Worm (Caenorhabditis elegans) whole organism, late embryonic: ENCODE measurements around the gene F59B2.8.

Experiments
- C08G9.2 ChIP-seq: sonication (generic microtip); optimal IDR thresholded peaks from 2 replicates; lab custom pipeline; 2016; ENCODE audit warnings: mild to moderate bottlenecking, missing genetic modification characterization, moderate library complexity, missing compliant biosample characterization
- K09A11.1 ChIP-seq: sonication (generic microtip); optimal IDR thresholded peaks from 2 replicates; lab custom pipeline; 2017; ENCODE audit warnings: antibody characterized with exemption, mild to moderate bottlenecking, missing genetic modification characterization, missing compliant biosample characterization; ENCODE audit not compliant: insufficient read depth
- Y22D7AL.16 ChIP-seq: sonication (generic microtip); optimal IDR thresholded peaks from 2 replicates; lab custom pipeline; 2016; ENCODE audit warnings: missing genetic modification characterization, missing compliant biosample characterization
- ceh-14 ChIP-seq: sonication (generic microtip); optimal IDR thresholded peaks from 2 replicates; lab custom pipeline; 2016; ENCODE audit warnings: missing genotype, missing genetic modification characterization, missing compliant biosample characterization
- ceh-19 ChIP-seq: fragments of 200-800 bp; sonication (Bioruptor generic); optimal IDR thresholded peaks from 2 replicates; lab custom pipeline; 2018; ENCODE audit warnings: mild to moderate bottlenecking, missing genetic modification characterization, missing compliant biosample characterization
- ceh-22 ChIP-seq: sonication (generic microtip); optimal IDR thresholded peaks from 2 replicates; lab custom pipeline; 2017; ENCODE audit warnings: missing biosample characterization, missing genetic modification characterization
- ceh-24 ChIP-seq: sonication (generic microtip); optimal IDR thresholded peaks from 2 replicates; lab custom pipeline; 2016; ENCODE audit warnings: mild to moderate bottlenecking, missing genetic modification characterization, missing compliant biosample characterization
- ceh-31 ChIP-seq: sonication (generic microtip); optimal IDR thresholded peaks from 2 replicates; lab custom pipeline; 2016; ENCODE audit warnings: missing genetic modification characterization, missing compliant biosample characterization
- ceh-34 ChIP-seq: sonication (generic microtip); optimal IDR thresholded peaks from 2 replicates; lab custom pipeline; 2016; ENCODE audit warnings: mild to moderate bottlenecking, missing genetic modification characterization, missing compliant biosample characterization
- ceh-45 ChIP-seq: fragments of 200-800 bp; sonication (Bioruptor generic); IDR thresholded peaks from 2 replicates; pipeline ENCODE4 v1.3.6; 2022; ENCODE audit warnings: missing genetic modification reagents, missing genetic modification characterization, missing compliant biosample characterization
- che-1 ChIP-seq: sonication (generic microtip); optimal IDR thresholded peaks from 2 replicates; lab custom pipeline; 2016; ENCODE audit warnings: mild to moderate bottlenecking, missing genetic modification characterization, missing compliant biosample characterization
- dmd-4 ChIP-seq: sonication (generic microtip); optimal IDR thresholded peaks from 2 replicates; lab custom pipeline; 2016; ENCODE audit warnings: borderline replicate concordance, missing genetic modification characterization, missing compliant biosample characterization
- elt-2 ChIP-seq: sonication (generic microtip); optimal IDR thresholded peaks from 2 replicates; lab custom pipeline; 2016; ENCODE audit warnings: missing genetic modification reagents, missing genetic modification characterization, missing compliant biosample characterization
- fax-1 ChIP-seq: sonication (generic microtip); optimal IDR thresholded peaks from 2 replicates; lab custom pipeline; 2016; ENCODE audit warnings: missing genotype, missing genetic modification characterization, missing compliant biosample characterization
- fkh-6 ChIP-seq: sonication (generic microtip); optimal IDR thresholded peaks from 2 replicates; lab custom pipeline; 2016; ENCODE audit warnings: missing genetic modification characterization, missing compliant biosample characterization
- hlh-13 ChIP-seq: fragments of 200-800 bp; sonication (Bioruptor generic); optimal IDR thresholded peaks from 2 replicates; lab custom pipeline; 2018; ENCODE audit warnings: mild to moderate bottlenecking, missing genetic modification characterization, missing compliant biosample characterization
- hlh-15 ChIP-seq: sonication (generic microtip); optimal IDR thresholded peaks from 2 replicates; lab custom pipeline; 2016; ENCODE audit warnings: missing genetic modification characterization, missing compliant biosample characterization
- hlh-30 ChIP-seq: sonication (generic microtip); optimal IDR thresholded peaks from 2 replicates; lab custom pipeline; 2017; ENCODE audit warnings: antibody characterized with exemption, missing genetic modification characterization, missing compliant biosample characterization; ENCODE audit not compliant: insufficient read depth
- lim-6 ChIP-seq: sonication (generic microtip); optimal IDR thresholded peaks from 2 replicates; lab custom pipeline; 2016; ENCODE audit warnings: missing genetic modification characterization, missing compliant biosample characterization
- lin-11 ChIP-seq: fragments of 200-800 bp; sonication (Bioruptor generic); optimal IDR thresholded peaks from 2 replicates; lab custom pipeline; 2018; ENCODE audit warnings: mild to moderate bottlenecking, missing genetic modification characterization, missing compliant biosample characterization
- nfya-1 ChIP-seq: sonication (generic microtip); optimal IDR thresholded peaks from 2 replicates; lab custom pipeline; 2017; ENCODE audit warnings: missing genetic modification characterization, mild to moderate bottlenecking, missing compliant biosample characterization, antibody characterized with exemption, moderate library complexity
- nhr-11 ChIP-seq: fragments of 150-350 bp; optimal IDR thresholded peaks from 2 replicates; lab custom pipeline; 2014; ENCODE audit warnings: missing biosample characterization, missing genetic modification characterization
- npax-4 ChIP-seq: sonication (generic microtip); optimal IDR thresholded peaks from 2 replicates; lab custom pipeline; 2016; ENCODE audit warnings: missing genetic modification characterization, missing compliant biosample characterization
- odd-2 ChIP-seq: sonication (generic microtip); optimal IDR thresholded peaks from 2 replicates; lab custom pipeline; 2017; ENCODE audit warnings: antibody characterized with exemption, mild to moderate bottlenecking, missing genetic modification characterization, missing compliant biosample characterization
- pax-1 ChIP-seq: fragments of 150-350 bp; optimal IDR thresholded peaks from 2 replicates; lab custom pipeline; 2014; ENCODE audit warnings: missing biosample characterization, missing genetic modification characterization
- pha-4 ChIP-seq: fragments of 150-350 bp; optimal IDR thresholded peaks from 2 replicates; lab custom pipeline; 2018; ENCODE audit warnings: missing biosample characterization, missing genetic modification reagents, missing genetic modification characterization
- rnt-1 ChIP-seq: sonication (generic microtip); optimal IDR thresholded peaks from 2 replicates; lab custom pipeline; 2016; ENCODE audit warnings: missing genetic modification characterization, missing compliant biosample characterization
- tbx-2 ChIP-seq: sonication (generic microtip); optimal IDR thresholded peaks from 2 replicates; lab custom pipeline; 2016; ENCODE audit warnings: missing genetic modification characterization, missing compliant biosample characterization
- tbx-7 ChIP-seq: sonication (generic microtip); optimal IDR thresholded peaks from 2 replicates; lab custom pipeline; 2016; ENCODE audit warnings: missing genotype, missing genetic modification characterization, missing compliant biosample characterization
- ttx-3 ChIP-seq: sonication (generic microtip); optimal IDR thresholded peaks from 2 replicates; lab custom pipeline; 2016; ENCODE audit warnings: missing genetic modification reagents, missing genetic modification characterization, missing compliant biosample characterization
- unc-42 ChIP-seq: sonication (generic microtip); optimal IDR thresholded peaks from 2 replicates; lab custom pipeline; 2016; ENCODE audit warnings: missing genotype, missing genetic modification characterization, missing compliant biosample characterization
- unc-55 ChIP-seq: sonication (generic microtip); optimal IDR thresholded peaks from 2 replicates; lab custom pipeline; 2017; ENCODE audit warnings: missing biosample characterization, missing genetic modification reagents, missing genetic modification characterization
- unc-86 ChIP-seq: sonication (generic microtip); optimal IDR thresholded peaks from 2 replicates; lab custom pipeline; 2016; ENCODE audit warnings: missing genetic modification characterization, missing compliant biosample characterization

The F59B2.8 gene

DNA sequence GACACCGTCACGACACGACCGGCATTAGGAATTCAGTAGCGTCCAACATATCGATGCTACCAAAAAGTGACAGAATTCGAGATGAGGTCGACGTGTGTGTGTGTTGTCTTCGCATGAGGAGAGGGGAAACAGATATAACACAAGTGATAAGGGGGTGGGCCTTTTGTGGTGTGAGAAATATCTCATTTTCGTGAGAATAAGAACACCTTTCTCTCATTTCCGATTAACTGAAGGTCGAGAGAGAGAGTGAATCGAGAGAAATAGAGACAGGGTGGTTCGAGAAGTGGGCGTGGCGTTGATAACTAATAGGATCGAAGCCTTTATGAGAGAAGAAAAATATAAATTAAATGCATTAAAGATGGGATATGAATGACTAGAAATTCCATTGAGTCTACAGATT lies 26.9 kb downstream of the F59B2.8 start:
- TF ChIP-seq fkh-6 (tag; lab: Kevin White, UChicago) (no peak), ceh-24 (tag; lab: Kevin White, UChicago) (no peak), pax-1 (tag; lab: Kevin White, UChicago) (no peak), tbx-2 (tag; lab: Kevin White, UChicago) (no peak), ceh-34 (no peak), hlh-13 (GFP tag; lab: Kevin White, UChicago) (no peak)

DNA sequence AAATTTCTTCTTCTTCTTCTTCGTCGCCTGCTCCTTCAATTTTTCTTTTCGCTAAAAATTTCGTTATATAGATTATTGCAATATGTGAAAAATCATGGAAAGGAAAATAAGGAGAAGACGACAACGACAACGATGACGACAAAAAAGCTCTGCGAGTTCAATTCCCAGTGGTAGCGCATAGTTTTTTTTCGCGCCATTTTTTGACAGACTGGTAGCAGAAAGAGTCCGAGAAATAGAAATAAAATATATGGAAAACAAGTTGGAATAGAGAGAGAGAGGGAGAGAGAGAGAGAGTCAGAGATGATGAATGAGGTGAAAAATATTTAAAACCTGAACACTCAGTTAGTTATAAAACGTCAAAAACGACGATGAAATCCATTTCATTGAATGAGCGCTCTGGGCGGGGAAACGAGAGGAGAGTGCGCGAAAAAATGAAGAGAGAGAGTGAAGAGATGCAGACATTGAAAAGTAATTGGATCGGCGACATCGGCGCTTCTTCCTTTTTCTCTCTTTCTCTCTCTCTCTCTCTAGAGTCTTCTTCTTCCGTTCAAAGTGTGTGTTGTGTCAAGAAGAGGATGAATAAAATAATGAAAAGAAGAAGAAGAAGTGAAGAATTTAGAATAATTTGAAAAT lies 28.0 kb downstream of the F59B2.8 start, which contains the start of gene pde-2:
Gene pde-2, minus strand, starts transcription at position 51 of the 633 bp plus-strand sequence.
- TF ChIP-seq ceh-14 (tag; lab: Kevin White, UChicago) (peak; percentile 1), ceh-24 (tag; lab: Kevin White, UChicago) (no peak), ceh-34 (peak; percentile 75), hlh-30 (no peak), lim-6 (no peak), ceh-19 (peak; percentile 12), ceh-31 (peak; percentile 61), unc-42 (tag; lab: Kevin White, UChicago) (peak; percentile 97), nfya-1 (tag; lab: Kevin White, UChicago) (peak; percentile 21), tbx-2 (tag; lab: Kevin White, UChicago) (peak; percentile 17)

DNA sequence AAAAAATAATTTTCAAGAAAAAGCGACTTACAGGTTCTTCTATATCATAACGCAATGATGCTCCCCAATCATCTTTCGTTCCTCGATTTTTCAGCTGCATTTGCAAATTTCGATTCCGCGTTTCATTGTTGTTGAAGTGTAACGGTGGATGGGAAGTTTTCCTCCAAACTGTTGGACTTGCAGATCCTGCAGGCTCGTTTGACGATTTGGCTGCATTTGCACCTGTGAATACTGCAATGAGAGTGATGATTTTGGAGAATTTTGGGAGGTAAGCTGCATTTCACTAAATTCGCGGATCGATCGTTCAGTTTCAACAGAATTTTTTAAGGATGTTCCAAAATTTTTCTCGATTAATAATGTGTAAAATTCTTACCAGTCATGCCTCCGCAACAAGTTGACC lies 29.1 kb downstream of the F59B2.8 start:
- TF ChIP-seq elt-2 = no peak
- no peak for TF ChIP-seq ceh-22 (tag; lab: Kevin White, UChicago)
- TF ChIP-seq tbx-7 (tag; lab: Kevin White, UChicago) = no peak
- TF ChIP-seq Y22D7AL.16 (tag; lab: Kevin White, UChicago) = no peak
- TF ChIP-seq tbx-2 (tag; lab: Kevin White, UChicago) = no peak

ce11 chrIII:8978512-8979352 lies 31.3 kb downstream of the F59B2.8 start:
- TF ChIP-seq ttx-3 (tag; lab: Kevin White, UChicago) = no peak
- no peak for TF ChIP-seq ceh-45 (GFP tag; lab: Robert Waterston, UW)
- TF ChIP-seq dmd-4 (tag; lab: Kevin White, UChicago) = no peak
- TF ChIP-seq nhr-11 (tag; lab: Kevin White, UChicago) = no peak
- TF ChIP-seq K09A11.1 = no peak
- no peak for TF ChIP-seq hlh-15 (tag; lab: Kevin White, UChicago)
- TF ChIP-seq unc-86 (tag; lab: Kevin White, UChicago) = no peak
- no peak for TF ChIP-seq che-1 (tag; lab: Kevin White, UChicago)
- TF ChIP-seq ceh-19 = no peak
- no peak for TF ChIP-seq nfya-1 (tag; lab: Kevin White, UChicago)

- no peak for TF ChIP-seq lin-11 (tag; lab: Kevin White, UChicago)
- TF ChIP-seq rnt-1 (tag; lab: Kevin White, UChicago) = no peak
- TF ChIP-seq odd-2 (tag; lab: Kevin White, UChicago) = no peak
- TF ChIP-seq pha-4 (tag; lab: Kevin White, UChicago) = no peak
- no peak for TF ChIP-seq tbx-2 (tag; lab: Kevin White, UChicago)
- no peak for TF ChIP-seq pax-1 (tag; lab: Kevin White, UChicago)
- TF ChIP-seq C08G9.2 (tag; lab: Kevin White, UChicago) = no peak
- no peak for TF ChIP-seq unc-55 (GFP tag; lab: Kevin White, UChicago)
- TF ChIP-seq npax-4 (tag; lab: Kevin White, UChicago) = no peak
- TF ChIP-seq fax-1 (tag; lab: Kevin White, UChicago) = no peak
These were observed 35.2 kb downstream of the F59B2.8 start for ce11 chrIII:8974835-8975234.
